Worm (Caenorhabditis elegans) whole organism, L1 larva: Measurements from ENCODE around the gene fbxa-86.

Source experiments
- ces-1 ChIP-seq: fragments of 150-350 bp; optimal IDR thresholded peaks from 2 replicates; lab custom pipeline; 2014; ENCODE audit warnings: missing biosample characterization, missing genetic modification reagents, missing genetic modification characterization
- jun-1 ChIP-seq: fragments of 150-350 bp; optimal IDR thresholded peaks from 2 replicates; lab custom pipeline; 2014; ENCODE audit warnings: missing biosample characterization, missing genetic modification reagents, missing genetic modification characterization
- lir-3 ChIP-seq: sonication (generic microtip); optimal IDR thresholded peaks from 2 replicates; lab custom pipeline; 2016; ENCODE audit warnings: mild to moderate bottlenecking, missing genetic modification characterization, moderate library complexity, missing compliant biosample characterization; ENCODE audit not compliant: poor library complexity
- nhr-47 ChIP-seq: sonication (generic microtip); optimal IDR thresholded peaks from 2 replicates; lab custom pipeline; 2016; ENCODE audit warnings: mild to moderate bottlenecking, missing genetic modification characterization, moderate library complexity, missing compliant biosample characterization

DNA sequence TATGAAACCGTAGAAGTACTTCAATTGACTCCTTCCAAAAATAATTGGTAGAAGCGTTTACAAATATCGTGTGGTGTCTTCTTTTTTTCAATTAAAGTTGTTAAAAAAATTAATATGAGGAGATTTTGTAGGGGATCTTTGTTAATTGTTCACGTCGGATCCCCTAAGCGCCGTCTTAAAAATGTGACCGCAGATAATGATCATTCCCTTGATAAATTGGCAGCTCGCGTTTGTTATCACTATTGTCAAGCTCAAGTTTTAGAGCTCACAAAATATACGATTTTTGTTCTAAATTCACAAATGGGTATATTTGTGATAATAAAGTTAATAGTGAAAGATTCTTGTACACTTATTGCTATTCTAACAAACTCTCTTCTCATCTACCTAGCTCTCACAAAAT lies 28.8 kb downstream of the fbxa-86 start, which contains the start of gene str-159:
- TF ChIP-seq jun-1 (tag; lab: Kevin White, UChicago): no peak
- TF ChIP-seq ces-1 (GFP tag; lab: Kevin White, UChicago): no peak
- TF ChIP-seq nhr-47: no peak
- TF ChIP-seq lir-3 (tag; lab: Kevin White, UChicago): no peak
